Worm (Caenorhabditis elegans) whole organism, young adult: Measurements from ENCODE around the gene T28H10.1.

Experiments
- F37B4.10 ChIP-seq: fragments of 200-800 bp; sonication (Bioruptor generic); IDR thresholded peaks from 2 replicates; pipeline ENCODE4 v1.3.6; 2022; ENCODE audit warnings: missing genetic modification characterization, missing compliant biosample characterization
- aptf-3 ChIP-seq: fragments of 200-800 bp; sonication (Bioruptor generic); IDR thresholded peaks from 2 replicates; pipeline ENCODE4 v1.3.6; 2022; ENCODE audit warnings: missing genetic modification characterization, missing compliant biosample characterization
- lag-1 ChIP-seq: fragments of 200-800 bp; sonication (Bioruptor generic); IDR thresholded peaks from 2 replicates; pipeline ENCODE4 v1.3.6; 2022; ENCODE audit warnings: missing genetic modification reagents, missing genetic modification characterization, missing compliant biosample characterization
- lir-1 ChIP-seq: fragments of 200-800 bp; sonication (Bioruptor generic); conservative IDR thresholded peaks from 2 replicates; pipeline ENCODE4 v1.3.6; 2022; ENCODE audit warnings: missing genetic modification reagents, missing genetic modification characterization, missing compliant biosample characterization
- pha-4 ChIP-seq: fragments of 150-350 bp; sonication (generic microtip); optimal IDR thresholded peaks from 2 replicates; lab custom pipeline; 2014; ENCODE audit warnings: missing biosample characterization, missing genetic modification reagents, missing genetic modification characterization
- snpc-3.4 ChIP-seq: sonication (generic microtip); optimal IDR thresholded peaks from 2 replicates; lab custom pipeline; 2017; ENCODE audit warnings: missing genetic modification characterization, mild to moderate bottlenecking, missing compliant biosample characterization, antibody characterized with exemption, moderate library complexity, missing genotype, missing genetic modification reagents

DNA sequence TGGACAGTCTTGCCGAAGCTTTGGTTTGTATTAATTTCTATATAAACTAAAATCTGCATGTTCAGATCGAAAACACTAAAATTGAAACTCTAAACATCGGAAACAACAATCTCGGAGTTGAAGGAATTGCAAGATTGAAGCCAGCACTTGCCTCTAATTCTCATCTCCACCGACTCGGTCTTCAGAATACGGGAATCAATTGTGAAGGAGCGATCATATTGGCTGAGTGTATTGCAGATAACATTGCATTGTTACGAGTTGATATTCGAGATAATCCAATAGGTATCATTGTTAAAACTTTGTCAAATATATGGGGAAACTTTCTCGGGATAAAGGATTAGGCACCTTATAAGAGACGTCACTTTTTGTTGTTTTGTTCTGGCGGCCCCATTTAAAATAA lies 33.3 kb upstream of the T28H10.1 start:
- no peak for TF ChIP-seq snpc-3.4 (tag; lab: Kevin White, UChicago)
- no peak for TF ChIP-seq lir-1
- no peak for TF ChIP-seq pha-4 (tag; lab: Kevin White, UChicago)
- no peak for TF ChIP-seq aptf-3
- no peak for TF ChIP-seq lag-1
- no peak for TF ChIP-seq F37B4.10 (GFP tag; lab: Robert Waterston, UW)
